Worm (Caenorhabditis elegans): ENCODE data around the gene lon-1.

The lon-1 gene

ce11 chrIII:5442711-5443253, 31.5 kb upstream of the lon-1 start, which contains the start of the genes T24G10.2 and disl-2 (continued):
- TF ChIP-seq ztf-4 (tag; optimal IDR thresholded peaks at IDR 0.05) (no peak), hmg-11 (tag; optimal IDR thresholded peaks at IDR 0.05) (peak; percentile 43), nhr-77 (tag; optimal IDR thresholded peaks at IDR 0.05) (no peak), elt-3 (tag; optimal IDR thresholded peaks at IDR 0.05) (no peak), ztf-11 (tag; optimal IDR thresholded peaks at IDR 0.05) (no peak), lin-39 (tag; optimal IDR thresholded peaks at IDR 0.05) (peak; percentile 44), daf-12 (tag; optimal IDR thresholded peaks at IDR 0.05) (no peak), ceh-9 (tag; optimal IDR thresholded peaks at IDR 0.05) (no peak), fkh-2 (tag; optimal IDR thresholded peaks at IDR 0.05) (no peak), elt-2 (tag; optimal IDR thresholded peaks at IDR 0.05) (peak; percentile 13), unc-39 (tag; optimal IDR thresholded peaks at IDR 0.05) (no peak), nhr-28 (tag; optimal IDR thresholded peaks at IDR 0.05) (no peak), R02D3.7 (tag; optimal IDR thresholded peaks at IDR 0.05) (no peak), nhr-11 (tag; optimal IDR thresholded peaks at IDR 0.05) (no peak), lsy-12 (tag; optimal IDR thresholded peaks at IDR 0.05) (no peak), ceh-28 (tag; optimal IDR thresholded peaks at IDR 0.05) (peak; percentile 30), lin-15B (tag; optimal IDR thresholded peaks at IDR 0.05) (peak; percentile 67), ama-1 (optimal IDR thresholded peaks at IDR 0.05) (peak; percentile 58), nhr-67 (tag; optimal IDR thresholded peaks at IDR 0.05) (no peak)

ce11 chrIII:5448177-5448576, 26.1 kb upstream of the lon-1 start, which contains the start of gene skpt-1:
skpt-1 (minus strand) TSS chrIII:5448395.
- TF ChIP-seq pha-4 (tag; optimal IDR thresholded peaks at IDR 0.05) (peak; percentile 51), lin-39 (tag; optimal IDR thresholded peaks at IDR 0.05) (peak; percentile 40), lin-15B (tag; optimal IDR thresholded peaks at IDR 0.05) (peak; percentile 53), mml-1 (tag; optimal IDR thresholded peaks at IDR 0.05) (no peak), nhr-23 (tag; optimal IDR thresholded peaks at IDR 0.05) (peak; percentile 22), nfya-1 (tag; optimal IDR thresholded peaks at IDR 0.05; ENCODE audit: insufficient read depth) (peak; percentile 58), ceh-28 (tag; optimal IDR thresholded peaks at IDR 0.05) (no peak)

- no peak for TF ChIP-seq ztf-4 (tag; optimal IDR thresholded peaks at IDR 0.05)
- peak; percentile 43 for TF ChIP-seq ceh-28 (tag; optimal IDR thresholded peaks at IDR 0.05)
- no peak for TF ChIP-seq sea-2 (GFP tag; optimal IDR thresholded peaks at IDR 0.05)
- TF ChIP-seq zag-1 (tag; optimal IDR thresholded peaks at IDR 0.05) = no peak
- TF ChIP-seq lsy-12 (tag; optimal IDR thresholded peaks at IDR 0.05) = no peak
- no peak for TF ChIP-seq eor-1 (tag; optimal IDR thresholded peaks at IDR 0.05)
- TF ChIP-seq skn-1 (tag; optimal IDR thresholded peaks at IDR 0.05) = no peak
- no peak for TF ChIP-seq nhr-11 (tag; optimal IDR thresholded peaks at IDR 0.05)
- TF ChIP-seq lin-15B (tag; optimal IDR thresholded peaks at IDR 0.05) = peak; percentile 62
- no peak for TF ChIP-seq ZK546.5 (tag; optimal IDR thresholded peaks at IDR 0.05)
- no peak for TF ChIP-seq nhr-237 (tag; optimal IDR thresholded peaks at IDR 0.05)
- no peak for TF ChIP-seq elt-3 (tag; optimal IDR thresholded peaks at IDR 0.05)
- no peak for TF ChIP-seq nhr-76 (tag; optimal IDR thresholded peaks at IDR 0.05)
- peak; percentile 51 for TF ChIP-seq egl-5 (tag; optimal IDR thresholded peaks at IDR 0.05)
- TF ChIP-seq nhr-23 (tag; optimal IDR thresholded peaks at IDR 0.05) = no peak
- TF ChIP-seq egl-27 (tag; optimal IDR thresholded peaks at IDR 0.05) = no peak
- no peak for TF ChIP-seq ceh-82 (tag; optimal IDR thresholded peaks at IDR 0.05)
- no peak for TF ChIP-seq mml-1 (tag; optimal IDR thresholded peaks at IDR 0.05)
- no peak for TF ChIP-seq nhr-12 (tag; optimal IDR thresholded peaks at IDR 0.05)
- no peak for TF ChIP-seq nhr-25 (tag; optimal IDR thresholded peaks at IDR 0.05)
- TF ChIP-seq pha-4 (tag; optimal IDR thresholded peaks at IDR 0.05) = peak; percentile 64
- no peak for TF ChIP-seq ceh-16 (tag; optimal IDR thresholded peaks at IDR 0.05)
- peak; percentile 11 for TF ChIP-seq tbx-2 (tag; optimal IDR thresholded peaks at IDR 0.05)
- peak; percentile 79 for TF ChIP-seq hmg-11 (tag; optimal IDR thresholded peaks at IDR 0.05)
- TF ChIP-seq nfya-1 (tag; optimal IDR thresholded peaks at IDR 0.05; ENCODE audit: insufficient read depth) = peak; percentile 80
- no peak for TF ChIP-seq fkh-10 (GFP tag; optimal IDR thresholded peaks at IDR 0.05)
- TF ChIP-seq ceh-9 (tag; optimal IDR thresholded peaks at IDR 0.05) = no peak
- no peak for TF ChIP-seq R02D3.7 (tag; optimal IDR thresholded peaks at IDR 0.05)
- TF ChIP-seq mdl-1 (tag; optimal IDR thresholded peaks at IDR 0.05) = no peak
- TF ChIP-seq lin-39 (tag; optimal IDR thresholded peaks at IDR 0.05) = peak; percentile 80
- TF ChIP-seq fkh-2 (tag; optimal IDR thresholded peaks at IDR 0.05) = no peak
- no peak for TF ChIP-seq ama-1 (optimal IDR thresholded peaks at IDR 0.05)
- TF ChIP-seq elt-2 (tag; optimal IDR thresholded peaks at IDR 0.05) = peak; percentile 26
Measured at ce11 chrIII:5449762-5450308, 24.4 kb upstream of the lon-1 start, which contains the start of gene F48E8.8. F48E8.8 (minus strand) TSS chrIII:5449812.

All from whole organism, L3 larva.